Fruit fly (Drosophila melanogaster) Kc167 (cell line): ENCODE results near the gene Mpi.

Experiments
- h ChIP-seq: fragments of >200 bp; optimal IDR thresholded peaks from 3 replicates; lab custom pipeline; 2018; ENCODE audit warnings: missing external identifiers
- insv ChIP-seq: fragments of >200 bp; optimal IDR thresholded peaks from 3 replicates; lab custom pipeline; 2018; ENCODE audit warnings: missing external identifiers
- psq ChIP-seq: fragments of >200 bp; optimal IDR thresholded peaks from 2 replicates; lab custom pipeline; 2017; ENCODE audit warnings: missing external identifiers
- ttk ChIP-seq: sonication (Bioruptor generic); optimal IDR thresholded peaks from 2 replicates; lab custom pipeline; 2017; ENCODE audit warnings: missing external identifiers

DNA sequence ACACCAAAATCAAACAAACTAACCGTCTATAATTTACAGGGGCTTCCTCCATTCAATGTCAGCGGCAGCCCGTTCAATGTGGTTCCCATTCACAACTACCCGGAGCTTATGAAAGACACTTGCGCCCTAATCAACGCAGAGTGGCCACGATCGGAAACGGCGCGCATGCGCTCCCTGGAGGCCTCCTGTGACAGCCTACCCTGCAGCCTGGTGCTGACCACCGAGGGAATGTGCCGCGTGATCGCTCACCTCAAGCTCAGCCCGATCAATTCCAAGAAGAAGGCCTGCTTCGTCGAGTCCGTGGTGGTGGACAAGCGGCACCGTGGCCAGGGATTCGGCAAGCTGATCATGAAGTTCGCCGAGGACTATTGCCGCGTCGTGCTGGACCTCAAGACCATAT is 9.5 kb downstream of the Mpi start, which contains the start of gene MED6:
- TF ChIP-seq psq (lab: Kevin White, UChicago) (no peak), h (no peak), ttk (lab: Kevin White, UChicago) (no peak), insv (lab: Kevin White, UChicago) (no peak)
